Fruit fly (Drosophila melanogaster) whole organism, embryonic: ENCODE measurements around the gene Uba4.

ENCODE experiments used
- Adf1 ChIP-seq: fragments of 200-800 bp; sonication (Bioruptor generic); IDR thresholded peaks from 2 replicates; pipeline ENCODE4 v1.3.6; 2022; ENCODE audit warnings: missing biosample characterization, missing genetic modification characterization
- CG10267 ChIP-seq: fragments of 200-800 bp; sonication (Bioruptor generic); optimal IDR thresholded peaks from 2 replicates; lab custom pipeline; 2018; ENCODE audit warnings: missing biosample characterization, mild to moderate bottlenecking, missing genetic modification characterization, moderate library complexity
- CG11504 ChIP-seq: fragments of 200-800 bp; sonication (Bioruptor generic); optimal IDR thresholded peaks from 3 replicates; lab custom pipeline; 2019; ENCODE audit warnings: missing biosample characterization, mild to moderate bottlenecking, missing genetic modification characterization, moderate library complexity
- CG12659 ChIP-seq: fragments of 200-800 bp; sonication (Bioruptor generic); optimal IDR thresholded peaks from 3 replicates; lab custom pipeline; 2017; ENCODE audit warnings: mild to moderate bottlenecking, missing biosample characterization, missing genetic modification reagents, missing genetic modification characterization
- CG13894 ChIP-seq: fragments of 200-800 bp; sonication (Bioruptor generic); optimal IDR thresholded peaks from 3 replicates; lab custom pipeline; 2018; ENCODE audit warnings: missing biosample characterization, mild to moderate bottlenecking, missing genetic modification characterization, moderate library complexity
- CG15514 ChIP-seq: fragments of 200-800 bp; sonication (Bioruptor generic); optimal IDR thresholded peaks from 3 replicates; lab custom pipeline; 2017; ENCODE audit warnings: missing biosample characterization, missing genetic modification characterization, mild to moderate bottlenecking, moderate library complexity, missing genetic modification reagents
- CG17359 ChIP-seq: fragments of 200-800 bp; sonication (Bioruptor generic); optimal IDR thresholded peaks from 3 replicates; lab custom pipeline; 2018; ENCODE audit warnings: missing biosample characterization, mild to moderate bottlenecking, missing genetic modification characterization, moderate library complexity
- CG17829 ChIP-seq: fragments of 200-800 bp; optimal IDR thresholded peaks from 2 replicates; lab custom pipeline; 2019; ENCODE audit warnings: missing biosample characterization, mild to moderate bottlenecking, missing genetic modification characterization, moderate library complexity
- CG2889 ChIP-seq: fragments of 200-800 bp; sonication (Bioruptor generic); IDR thresholded peaks from 3 replicates; pipeline ENCODE4 v1.3.6; 2022; ENCODE audit warnings: missing biosample characterization, missing genetic modification characterization
- CG4617 ChIP-seq: fragments of 200-800 bp; sonication (Bioruptor generic); optimal IDR thresholded peaks from 3 replicates; lab custom pipeline; 2016; ENCODE audit warnings: missing biosample characterization, missing genetic modification characterization, borderline replicate concordance
- CG4820 ChIP-seq: fragments of 200-800 bp; sonication (Bioruptor generic); optimal IDR thresholded peaks from 3 replicates; lab custom pipeline; 2016; ENCODE audit warnings: missing biosample characterization, missing genetic modification characterization
- CG7357 ChIP-seq: fragments of 200-800 bp; sonication (Bioruptor generic); IDR thresholded peaks from 3 replicates; pipeline ENCODE4 v1.3.6; 2022; ENCODE audit warnings: missing biosample characterization, missing genetic modification characterization
- CG7839 ChIP-seq: fragments of 200-800 bp; sonication (Bioruptor generic); optimal IDR thresholded peaks from 3 replicates; lab custom pipeline; 2018; ENCODE audit warnings: missing biosample characterization, mild to moderate bottlenecking, missing genetic modification characterization, moderate library complexity
- CG9876 ChIP-seq: fragments of 200-800 bp; sonication (Bioruptor generic); optimal IDR thresholded peaks from 2 replicates; lab custom pipeline; 2016; ENCODE audit warnings: missing biosample characterization, missing genetic modification characterization
- D19A ChIP-seq: fragments of 200-800 bp; optimal IDR thresholded peaks from 3 replicates; lab custom pipeline; 2019; ENCODE audit warnings: missing biosample characterization, mild to moderate bottlenecking, missing genetic modification characterization, moderate library complexity
- Doc3 ChIP-seq: fragments of 200-800 bp; sonication (Bioruptor generic); IDR thresholded peaks from 3 replicates; pipeline ENCODE4 v1.3.6; 2022; ENCODE audit warnings: missing biosample characterization, missing genetic modification characterization; ENCODE audit not compliant: partially characterized antibody
- Fer2 ChIP-seq: fragments of 200-800 bp; sonication (Bioruptor generic); optimal IDR thresholded peaks from 2 replicates; lab custom pipeline; 2018; ENCODE audit warnings: missing biosample characterization, mild to moderate bottlenecking, missing genetic modification characterization, moderate library complexity
- Fer3 ChIP-seq: fragments of 200-800 bp; sonication (Bioruptor generic); optimal IDR thresholded peaks from 2 replicates; lab custom pipeline; 2018; ENCODE audit warnings: missing biosample characterization, mild to moderate bottlenecking, missing genetic modification characterization, moderate library complexity
- HLH3B ChIP-seq: fragments of 200-800 bp; sonication (Bioruptor generic); IDR thresholded peaks from 2 replicates; pipeline ENCODE4 v1.3.6; 2022; ENCODE audit warnings: missing biosample characterization, missing genetic modification characterization
- Hmr ChIP-seq: fragments of 200-800 bp; sonication (Bioruptor generic); optimal IDR thresholded peaks from 3 replicates; lab custom pipeline; 2017; ENCODE audit warnings: mild to moderate bottlenecking, missing biosample characterization, missing genetic modification reagents, missing genetic modification characterization
- Hr39 ChIP-seq: fragments of >200 bp; optimal IDR thresholded peaks from 2 replicates; lab custom pipeline; 2017
- MESR4 ChIP-seq: fragments of 200-800 bp; sonication (Bioruptor generic); optimal IDR thresholded peaks from 2 replicates; lab custom pipeline; 2018; ENCODE audit warnings: missing biosample characterization, mild to moderate bottlenecking, missing genetic modification characterization, moderate library complexity
- NC2β ChIP-seq: fragments of 200-800 bp; sonication (Bioruptor generic); optimal IDR thresholded peaks from 2 replicates; lab custom pipeline; 2016; ENCODE audit warnings: missing biosample characterization, missing genetic modification characterization
- NK7.1 ChIP-seq: fragments of 200-800 bp; sonication (Bioruptor generic); optimal IDR thresholded peaks from 3 replicates; lab custom pipeline; 2016; ENCODE audit warnings: missing biosample characterization, missing genetic modification characterization
- Nf-YA ChIP-seq: fragments of 200-800 bp; sonication (Bioruptor generic); IDR thresholded peaks from 2 replicates; pipeline ENCODE4 v1.3.6; 2022; ENCODE audit warnings: missing biosample characterization, missing genetic modification characterization
- Pdp1 ChIP-seq, 2 experiments: fragments of 200-800 bp; sonication (Bioruptor generic); optimal IDR thresholded peaks; 3 replicates each; lab custom pipeline; 2016; ENCODE audit warnings: missing biosample characterization in 2 of 2, missing genetic modification characterization in 2 of 2, mild to moderate bottlenecking in 1 of 2, moderate library complexity in 1 of 2
- Ravus ChIP-seq: fragments of 200-800 bp; sonication (Bioruptor generic); IDR thresholded peaks from 2 replicates; pipeline ENCODE4 v1.3.6; 2022; ENCODE audit warnings: missing biosample characterization, missing genetic modification characterization
- Side ChIP-seq: fragments of 200-800 bp; sonication (Bioruptor generic); optimal IDR thresholded peaks from 2 replicates; lab custom pipeline; 2016; ENCODE audit warnings: missing biosample characterization, missing genetic modification characterization
- Xrp1 ChIP-seq: fragments of 200-800 bp; sonication (Bioruptor generic); IDR thresholded peaks from 2 replicates; pipeline ENCODE4 v1.3.6; 2022; ENCODE audit warnings: missing biosample characterization, missing genetic modification characterization
- aop ChIP-seq: fragments of 200-800 bp; sonication (Bioruptor generic); IDR thresholded peaks from 2 replicates; pipeline ENCODE4 v1.3.6; 2022; ENCODE audit warnings: missing biosample characterization, missing genetic modification characterization
- bigmax ChIP-seq: fragments of 200-800 bp; sonication (Bioruptor generic); optimal IDR thresholded peaks from 2 replicates; lab custom pipeline; 2018; ENCODE audit warnings: missing biosample characterization, mild to moderate bottlenecking, missing genetic modification characterization
- chif ChIP-seq, 2 experiments: fragments of 200-800 bp; sonication (Bioruptor generic); optimal IDR thresholded peaks; 3 replicates each; lab custom pipeline; 2016; ENCODE audit warnings: missing biosample characterization in 2 of 2, missing genetic modification characterization in 2 of 2
- ci ChIP-seq: fragments of 200-800 bp; sonication (Bioruptor generic); IDR thresholded peaks from 3 replicates; pipeline ENCODE4 v1.3.6; 2022; ENCODE audit warnings: missing biosample characterization, missing genetic modification characterization
- crc ChIP-seq: fragments of 200-800 bp; sonication (Bioruptor generic); optimal IDR thresholded peaks from 2 replicates; lab custom pipeline; 2016; ENCODE audit warnings: missing biosample characterization, missing genetic modification characterization
- crp ChIP-seq, 2 experiments: fragments of 200-800 bp; sonication (Bioruptor generic); optimal IDR thresholded peaks; 2 replicates in 1 of 2; 3 replicates in 1 of 2; lab custom pipeline; 2017; ENCODE audit warnings: missing biosample characterization in 2 of 2, missing genetic modification characterization in 2 of 2, mild to moderate bottlenecking in 1 of 2, moderate library complexity in 1 of 2
- da ChIP-seq: fragments of 200-800 bp; sonication (Bioruptor generic); optimal IDR thresholded peaks from 2 replicates; lab custom pipeline; 2016; ENCODE audit warnings: missing biosample characterization, missing genetic modification characterization
- esg ChIP-seq: fragments of 200-800 bp; sonication (Bioruptor generic); conservative IDR thresholded peaks from 2 replicates; pipeline ENCODE4 v1.3.6; 2022; ENCODE audit warnings: missing biosample characterization, missing genetic modification characterization
- fd3F ChIP-seq: fragments of 200-800 bp; sonication (Bioruptor generic); optimal IDR thresholded peaks from 2 replicates; lab custom pipeline; 2018; ENCODE audit warnings: missing biosample characterization, mild to moderate bottlenecking, missing genetic modification characterization, moderate library complexity
- fd96Cb ChIP-seq: fragments of 200-800 bp; sonication (Bioruptor generic); optimal IDR thresholded peaks from 2 replicates; lab custom pipeline; 2018; ENCODE audit warnings: missing biosample characterization, mild to moderate bottlenecking, missing genetic modification characterization, moderate library complexity
- gfzf ChIP-seq: fragments of 200-800 bp; sonication (Bioruptor generic); optimal IDR thresholded peaks from 2 replicates; lab custom pipeline; 2016; ENCODE audit warnings: missing biosample characterization, mild to moderate bottlenecking, missing genetic modification characterization, moderate library complexity
- grau ChIP-seq: fragments of 200-800 bp; optimal IDR thresholded peaks from 3 replicates; lab custom pipeline; 2019; ENCODE audit warnings: missing biosample characterization, mild to moderate bottlenecking, missing genetic modification characterization, moderate library complexity
- hth ChIP-seq: fragments of >200 bp; optimal IDR thresholded peaks from 2 replicates; lab custom pipeline; 2017; ENCODE audit warnings: inconsistent platforms
- knrl ChIP-seq: fragments of 200-800 bp; sonication (Bioruptor generic); IDR thresholded peaks from 3 replicates; pipeline ENCODE4 v1.3.6; 2022; ENCODE audit warnings: missing biosample characterization, missing genetic modification characterization; ENCODE audit not compliant: partially characterized antibody
- nerfin-2 ChIP-seq: fragments of 200-800 bp; sonication (Bioruptor generic); IDR thresholded peaks from 2 replicates; pipeline ENCODE4 v1.3.6; 2022; ENCODE audit warnings: missing biosample characterization, missing genetic modification characterization; ENCODE audit not compliant: partially characterized antibody
- pfk ChIP-seq: fragments of 200-800 bp; sonication (Bioruptor generic); optimal IDR thresholded peaks from 2 replicates; lab custom pipeline; 2018; ENCODE audit warnings: missing biosample characterization, mild to moderate bottlenecking, missing genetic modification characterization, moderate library complexity
- phol ChIP-seq: fragments of 200-800 bp; sonication (Bioruptor generic); optimal IDR thresholded peaks from 3 replicates; lab custom pipeline; 2018; ENCODE audit warnings: missing biosample characterization, mild to moderate bottlenecking, missing genetic modification characterization, moderate library complexity
- repo ChIP-seq: fragments of 200-800 bp; sonication (Bioruptor generic); optimal IDR thresholded peaks from 2 replicates; lab custom pipeline; 2016; ENCODE audit warnings: missing biosample characterization, missing genetic modification characterization
- rib ChIP-seq: fragments of 200-800 bp; sonication (Bioruptor generic); IDR thresholded peaks from 2 replicates; pipeline ENCODE4 v1.3.6; 2022; ENCODE audit warnings: missing biosample characterization, missing genetic modification characterization
- tio ChIP-seq: fragments of 200-800 bp; sonication (Bioruptor generic); optimal IDR thresholded peaks from 2 replicates; lab custom pipeline; 2017; ENCODE audit warnings: missing biosample characterization, missing genetic modification characterization, inconsistent platforms
- zfh1 ChIP-seq: fragments of 200-800 bp; sonication (Bioruptor generic); IDR thresholded peaks from 3 replicates; pipeline ENCODE4 v1.3.6; 2022; ENCODE audit warnings: missing biosample characterization, missing genetic modification characterization

Uba4 gene

DNA sequence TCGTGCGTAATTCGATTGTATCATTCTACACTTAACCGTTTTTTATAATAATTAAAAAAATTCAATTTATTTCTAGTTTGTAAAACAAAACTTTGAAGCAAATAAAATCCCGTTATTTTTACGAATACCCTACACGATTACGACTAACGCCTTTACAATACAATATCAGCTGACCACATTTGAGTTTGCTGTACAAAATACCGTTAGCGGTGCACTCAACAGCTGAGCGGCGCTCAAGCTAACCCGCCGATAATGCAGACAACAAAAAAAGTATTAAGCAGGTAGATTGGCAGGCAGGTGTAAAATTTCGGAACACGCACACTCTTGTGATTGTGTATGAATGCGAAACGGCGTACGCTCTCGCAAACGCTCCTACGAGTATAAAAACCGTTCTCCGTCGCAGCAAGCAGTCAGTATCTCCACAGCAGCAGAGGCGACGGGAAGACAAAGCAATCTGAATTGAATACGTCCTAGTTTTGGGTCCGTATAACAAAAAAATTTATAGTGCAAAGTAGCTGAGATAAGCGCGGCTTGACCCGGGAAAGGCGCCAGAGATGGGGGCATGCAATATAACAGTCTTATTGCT lies 4.6 kb downstream of the Uba4 start, which contains the start of gene Acer (continued):
- TF ChIP-seq Hr39 (lab: Kevin White, UChicago): no peak
- TF ChIP-seq CG12659: peak; percentile 32
- TF ChIP-seq Fer3 (tag; lab: Kevin White, UChicago): no peak
- TF ChIP-seq da (GFP tag; lab: Kevin White, UChicago): no peak
- TF ChIP-seq CG13894: no peak
- 0 out of 3 replicates have a peak, but pooled peaks have one; percentile 29 for TF ChIP-seq knrl (GFP tag; lab: Robert Waterston, UW)
- TF ChIP-seq Ravus (GFP tag; lab: Robert Waterston, UW): no peak
- TF ChIP-seq crc: no peak
- TF ChIP-seq CG15514: peak; percentile 8
- TF ChIP-seq tio (GFP tag; lab: Kevin White, UChicago): no peak
- peak; percentile 0 for TF ChIP-seq CG17829 (tag; lab: Kevin White, UChicago)
- no peak for TF ChIP-seq Hmr (GFP tag; lab: Kevin White, UChicago)
- TF ChIP-seq hth (lab: Kevin White, UChicago): no peak
- TF ChIP-seq Fer2 (tag; lab: Kevin White, UChicago): no peak
- TF ChIP-seq Pdp1 (GFP tag; optimal IDR thresholded peaks at IDR 0.05; lab: Kevin White, UChicago): peak in 1 of 2 experiments; percentile 22
- no peak for TF ChIP-seq NK7.1 (GFP tag; lab: Kevin White, UChicago)
- TF ChIP-seq Nf-YA: no peak
- no peak for TF ChIP-seq CG4820 (GFP tag; lab: Kevin White, UChicago)
- no peak for TF ChIP-seq CG2889 (GFP tag; lab: Robert Waterston, UW)
- no peak for TF ChIP-seq zfh1
- no peak for TF ChIP-seq fd3F (GFP tag; lab: Kevin White, UChicago)
- peak; percentile 39 for TF ChIP-seq gfzf (GFP tag; lab: Kevin White, UChicago)
- TF ChIP-seq Adf1: peak; percentile 44; the same call in 1 of the 2 replicates
- TF ChIP-seq CG11504: no peak
- peak; percentile 73; the same call in 1 of the 2 replicates for TF ChIP-seq rib
- TF ChIP-seq fd96Cb (tag; lab: Kevin White, UChicago): no peak
- peak; percentile 37 for TF ChIP-seq phol (tag; lab: Kevin White, UChicago)
- no peak for TF ChIP-seq bigmax
- peak; percentile 37 for TF ChIP-seq CG10267
- no peak for TF ChIP-seq grau (tag; lab: Kevin White, UChicago)
- 0 out of 3 replicates have a peak, but pooled peaks have one; percentile 57 for TF ChIP-seq ci (GFP tag; lab: Robert Waterston, UW)
- peak; percentile 11 for TF ChIP-seq pfk (GFP tag; lab: Kevin White, UChicago)
- TF ChIP-seq aop (GFP tag; lab: Robert Waterston, UW): no peak
- no peak for TF ChIP-seq CG9876 (GFP tag; lab: Kevin White, UChicago)
- peak; percentile 27; the same call in 1 of the 2 replicates for TF ChIP-seq HLH3B
- no peak for TF ChIP-seq NC2β (GFP tag; lab: Kevin White, UChicago)
- TF ChIP-seq MESR4: peak; percentile 29
- peak; percentile 40 for TF ChIP-seq D19A (tag; lab: Kevin White, UChicago)
- TF ChIP-seq Side: no peak
- TF ChIP-seq Xrp1 (GFP tag; lab: Robert Waterston, UW): no peak
- TF ChIP-seq CG7357 (GFP tag; lab: Robert Waterston, UW): no peak
- TF ChIP-seq repo (GFP tag; lab: Kevin White, UChicago): no peak
- no peak for TF ChIP-seq CG17359 (tag; lab: Kevin White, UChicago)
- TF ChIP-seq crp (GFP tag; optimal IDR thresholded peaks at IDR 0.05; lab: Kevin White, UChicago): peak; percentile 53 to 91
- no peak for TF ChIP-seq nerfin-2
- no peak for TF ChIP-seq CG7839 (tag; lab: Kevin White, UChicago)
- no peak for TF ChIP-seq chif (GFP tag; optimal IDR thresholded peaks at IDR 0.05; lab: Kevin White, UChicago)
- no peak for TF ChIP-seq CG4617 (GFP tag; lab: Kevin White, UChicago)
- TF ChIP-seq esg (GFP tag; lab: Robert Waterston, UW): no peak
- TF ChIP-seq Doc3 (GFP tag; lab: Robert Waterston, UW): peak; percentile 56; the same call in 2 of the 3 replicates
